Worm (Caenorhabditis elegans): Measurements from ENCODE around the gene F28F9.3.

DNA sequence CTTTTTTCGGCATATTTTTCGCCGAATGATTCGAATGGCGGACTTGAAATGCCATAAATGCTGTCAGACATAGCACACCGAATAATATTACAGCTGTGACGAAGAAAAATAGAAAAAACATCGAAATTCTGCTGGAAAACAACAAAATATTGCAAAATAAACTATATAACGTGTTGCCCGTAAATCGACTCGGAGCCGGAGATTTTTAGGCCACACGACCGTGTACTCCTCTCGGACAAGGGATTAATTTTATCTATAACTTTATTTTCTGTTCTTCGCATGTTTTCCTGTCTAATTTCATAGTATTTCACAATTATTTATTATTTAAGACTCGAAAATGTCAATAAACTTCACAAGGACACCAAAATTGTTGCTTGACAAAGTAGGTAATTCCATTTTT, 23.4 kb upstream of the F28F9.3 start, which contains the start of the genes algn-14 and M02B7.2:
- TF ChIP-seq R02D3.7 (tag; optimal IDR thresholded peaks at IDR 0.05) (peak; percentile 67), nhr-237 (tag; optimal IDR thresholded peaks at IDR 0.05) (no peak), lin-39 (tag; optimal IDR thresholded peaks at IDR 0.05) (no peak), Y55F3AM.14 (GFP tag; optimal IDR thresholded peaks at IDR 0.05) (no peak), crh-2 (tag; optimal IDR thresholded peaks at IDR 0.05) (peak; percentile 48), ceh-16 (tag; optimal IDR thresholded peaks at IDR 0.05) (no peak)
